Worm (Caenorhabditis elegans): ENCODE results near the gene best-15.

DNA sequence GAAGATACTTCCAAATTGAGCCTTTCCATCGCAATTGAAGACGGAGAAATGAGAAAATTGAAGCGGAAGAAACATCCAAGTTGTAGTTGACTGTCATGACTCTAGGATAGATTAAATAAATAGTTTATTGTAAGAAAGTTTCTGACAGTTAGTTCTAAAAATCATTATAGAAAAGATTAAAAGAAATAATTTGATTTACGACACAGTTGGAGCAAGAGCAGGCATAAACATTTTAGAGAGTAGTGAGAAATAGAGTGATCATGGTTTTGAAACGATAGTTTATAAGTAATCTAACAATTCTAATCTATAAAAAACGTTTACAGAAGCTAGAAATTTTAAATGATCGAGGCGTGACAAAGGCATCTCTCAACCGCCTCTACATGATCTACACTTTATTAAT is at the start of gene best-15:
- TF ChIP-seq pha-4 (tag; optimal IDR thresholded peaks at IDR 0.05) = no peak
- TF ChIP-seq zip-5 (tag; optimal IDR thresholded peaks at IDR 0.05) = no peak
- no peak for TF ChIP-seq ama-1 (optimal IDR thresholded peaks at IDR 0.05)
- no peak for TF ChIP-seq ets-4 (tag; optimal IDR thresholded peaks at IDR 0.05)

Data from whole organism, late embryonic.